Worm (Caenorhabditis elegans): ENCODE results near the gene sfxn-5.

The sfxn-5 gene

DNA sequence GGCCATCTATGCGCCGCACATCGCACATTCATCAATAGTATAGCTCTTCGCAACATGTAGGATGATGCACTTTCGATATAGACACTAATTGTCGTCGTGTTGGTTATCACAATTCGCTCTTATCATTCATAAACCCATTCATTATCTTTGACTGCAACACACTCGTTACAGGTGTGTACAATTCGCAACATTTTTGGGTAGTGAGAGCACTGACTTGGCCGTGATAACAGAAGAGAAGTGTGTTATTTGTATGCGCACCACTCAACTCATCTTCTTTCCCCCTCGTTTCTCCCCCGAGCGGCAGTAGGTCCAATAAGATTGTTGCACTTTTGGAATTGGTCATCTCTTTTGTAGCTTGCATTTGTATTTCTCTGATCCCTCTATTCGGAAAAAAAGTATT, 22.4 kb upstream of the sfxn-5 start (continued):
- TF ChIP-seq sma-9 (GFP tag; optimal IDR thresholded peaks at IDR 0.05) = peak; percentile 77
- no peak for TF ChIP-seq sma-9 (tag; optimal IDR thresholded peaks at IDR 0.05)

DNA sequence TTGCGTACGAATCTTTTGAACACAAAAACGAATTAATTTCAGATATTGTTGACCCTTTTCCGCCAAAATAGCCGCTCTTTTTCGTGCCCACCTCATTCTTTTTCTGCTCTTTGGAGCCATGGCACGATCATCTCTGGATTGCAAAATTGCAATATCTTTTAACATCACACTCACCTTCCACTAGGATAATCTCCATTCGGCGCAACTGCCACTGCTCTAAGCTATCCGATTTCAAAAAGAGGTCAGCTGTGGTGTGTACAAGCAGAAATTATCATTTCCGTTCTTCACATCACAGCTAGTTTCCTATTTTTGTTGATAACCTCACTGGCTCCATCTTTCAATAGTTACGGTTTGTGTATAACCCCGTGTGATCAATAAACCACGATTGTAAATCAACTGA, 21.8 kb upstream of the sfxn-5 start:
- no peak for TF ChIP-seq zag-1 (tag; optimal IDR thresholded peaks at IDR 0.05)
- TF ChIP-seq sma-9 (GFP tag; optimal IDR thresholded peaks at IDR 0.05) = peak; percentile 66
- no peak for TF ChIP-seq sma-9 (tag; optimal IDR thresholded peaks at IDR 0.05)
- no peak for TF ChIP-seq blmp-1 (tag; optimal IDR thresholded peaks at IDR 0.05; ENCODE audit: insufficient read depth)

DNA sequence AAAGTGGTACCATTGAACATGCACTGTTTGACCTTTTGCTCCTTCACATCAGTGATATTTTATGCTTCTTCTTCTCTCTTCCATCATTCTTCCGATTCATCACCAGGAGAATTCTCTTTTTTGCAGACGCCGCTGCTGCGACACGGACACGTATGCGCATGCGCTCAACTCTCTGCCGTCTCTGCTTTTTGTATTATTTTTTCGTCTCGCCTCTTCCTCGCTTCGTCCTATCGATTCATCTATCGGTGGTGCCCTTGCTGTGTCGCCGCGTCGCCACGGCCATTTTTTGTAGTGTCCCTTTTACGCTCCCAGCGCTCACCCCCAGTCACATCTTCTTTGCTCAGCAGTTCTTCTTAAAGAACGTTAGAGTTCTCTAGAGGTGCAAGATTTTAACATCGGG, 21.3 kb upstream of the sfxn-5 start:
- TF ChIP-seq lsy-2 (tag; optimal IDR thresholded peaks at IDR 0.05) (peak in 1 of 2 experiments; percentile 69), lin-13 (GFP tag; optimal IDR thresholded peaks at IDR 0.05) (peak; percentile 18), zag-1 (tag; optimal IDR thresholded peaks at IDR 0.05) (peak; percentile 55), nhr-21 (tag; optimal IDR thresholded peaks at IDR 0.05) (peak; percentile 8), unc-55 (GFP tag; optimal IDR thresholded peaks at IDR 0.05) (peak; percentile 70), mab-5 (tag; optimal IDR thresholded peaks at IDR 0.05) (peak; percentile 28), fos-1 (tag; optimal IDR thresholded peaks at IDR 0.05) (peak; percentile 70), ztf-11 (tag; optimal IDR thresholded peaks at IDR 0.05) (no peak), nhr-129 (tag; optimal IDR thresholded peaks at IDR 0.05) (peak; percentile 45), C34F6.9 (tag; optimal IDR thresholded peaks at IDR 0.05) (peak; percentile 55), sem-4 (tag; optimal IDR thresholded peaks at IDR 0.05) (peak; percentile 66), sma-9 (GFP tag; optimal IDR thresholded peaks at IDR 0.05) (peak; percentile 36), sma-9 (tag; optimal IDR thresholded peaks at IDR 0.05) (no peak), Y55F3AM.14 (GFP tag; optimal IDR thresholded peaks at IDR 0.05) (peak; percentile 6), elt-3 (tag; optimal IDR thresholded peaks at IDR 0.05) (no peak), R02D3.7 (tag; optimal IDR thresholded peaks at IDR 0.05) (no peak), gmeb-1 (tag; optimal IDR thresholded peaks at IDR 0.05) (no peak), F13H6.1 (tag; optimal IDR thresholded peaks at IDR 0.05) (peak; percentile 31), nhr-25 (tag; optimal IDR thresholded peaks at IDR 0.05) (peak; percentile 22), lin-11 (tag; optimal IDR thresholded peaks at IDR 0.05) (peak; percentile 26), mdl-1 (tag; optimal IDR thresholded peaks at IDR 0.05) (peak; percentile 39 to 54), crh-2 (tag; optimal IDR thresholded peaks at IDR 0.05) (peak; percentile 89), nhr-6 (tag; optimal IDR thresholded peaks at IDR 0.05) (no peak)

DNA sequence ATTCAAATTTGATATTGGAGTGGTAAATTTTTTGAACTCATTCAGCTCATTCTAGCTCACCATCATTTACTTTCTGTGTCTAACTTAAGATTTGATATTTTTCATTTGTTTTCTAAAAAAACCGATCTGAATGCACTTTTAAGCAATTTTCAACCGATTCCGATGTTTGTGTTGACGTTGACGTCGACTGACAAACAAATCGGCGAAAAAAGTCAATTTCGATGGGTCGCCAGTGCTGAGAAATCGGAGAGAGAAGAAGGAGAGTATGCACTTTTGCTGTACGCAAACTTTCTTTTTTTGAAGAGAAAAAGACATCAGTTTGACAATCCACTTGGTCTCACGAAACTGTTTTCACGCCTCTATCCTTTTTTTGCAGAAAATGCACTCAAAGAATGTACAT, 20.6 kb upstream of the sfxn-5 start:
- TF ChIP-seq nhr-11 (tag; optimal IDR thresholded peaks at IDR 0.05) (no peak), ZK546.5 (tag; optimal IDR thresholded peaks at IDR 0.05) (no peak), nhr-129 (tag; optimal IDR thresholded peaks at IDR 0.05) (peak; percentile 1), lin-39 (tag; optimal IDR thresholded peaks at IDR 0.05) (no peak), sma-9 (GFP tag; optimal IDR thresholded peaks at IDR 0.05) (peak; percentile 8), sma-9 (tag; optimal IDR thresholded peaks at IDR 0.05) (no peak), mab-5 (tag; optimal IDR thresholded peaks at IDR 0.05) (no peak), egl-27 (tag; optimal IDR thresholded peaks at IDR 0.05) (no peak), ztf-11 (tag; optimal IDR thresholded peaks at IDR 0.05) (no peak), dmd-4 (tag; optimal IDR thresholded peaks at IDR 0.05) (no peak), nhr-25 (tag; optimal IDR thresholded peaks at IDR 0.05) (no peak), blmp-1 (tag; optimal IDR thresholded peaks at IDR 0.05; ENCODE audit: insufficient read depth) (peak; percentile 2), lin-11 (tag; optimal IDR thresholded peaks at IDR 0.05) (no peak), nhr-6 (tag; optimal IDR thresholded peaks at IDR 0.05) (no peak), Y55F3AM.14 (GFP tag; optimal IDR thresholded peaks at IDR 0.05) (no peak)

DNA sequence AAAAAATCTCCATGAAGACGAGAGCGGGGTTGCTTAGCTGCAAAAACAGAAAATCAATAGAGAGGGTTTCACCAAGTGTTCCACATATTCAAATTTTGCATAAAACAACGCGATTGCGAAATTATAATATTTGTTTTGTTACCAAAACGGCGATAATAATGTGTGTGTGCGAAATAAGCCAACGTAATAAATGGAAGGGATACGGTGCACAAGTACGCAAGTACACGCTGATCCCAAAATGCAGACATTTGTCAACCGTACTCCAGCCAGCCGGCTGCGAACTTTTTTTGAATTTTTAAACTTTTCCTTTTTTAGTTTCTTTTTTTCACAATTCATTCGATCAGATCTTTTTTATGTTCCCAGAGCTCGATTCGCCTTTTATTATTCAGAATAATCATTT, 20.0 kb upstream of the sfxn-5 start, which contains the start of gene ire-1:
ire-1 (minus strand) TSS at position 44 of the 400 bp plus-strand sequence.
- TF ChIP-seq snpc-4 (tag; optimal IDR thresholded peaks at IDR 0.05) (peak; percentile 40), R02D3.7 (tag; optimal IDR thresholded peaks at IDR 0.05) (no peak), nhr-6 (tag; optimal IDR thresholded peaks at IDR 0.05) (no peak), aly-2 (tag; optimal IDR thresholded peaks at IDR 0.05) (no peak), elt-1 (tag; optimal IDR thresholded peaks at IDR 0.05) (no peak), nhr-11 (tag; optimal IDR thresholded peaks at IDR 0.05) (no peak), ztf-4 (tag; optimal IDR thresholded peaks at IDR 0.05) (no peak), nhr-25 (tag; optimal IDR thresholded peaks at IDR 0.05) (no peak), nhr-12 (tag; optimal IDR thresholded peaks at IDR 0.05) (no peak), sma-3 (GFP tag; optimal IDR thresholded peaks at IDR 0.05) (no peak), nhr-21 (tag; optimal IDR thresholded peaks at IDR 0.05) (no peak), zag-1 (tag; optimal IDR thresholded peaks at IDR 0.05) (no peak), sem-4 (tag; optimal IDR thresholded peaks at IDR 0.05) (no peak), ztf-11 (tag; optimal IDR thresholded peaks at IDR 0.05) (no peak), ZK546.5 (tag; optimal IDR thresholded peaks at IDR 0.05) (no peak), mab-5 (tag; optimal IDR thresholded peaks at IDR 0.05) (no peak), lin-39 (tag; optimal IDR thresholded peaks at IDR 0.05) (no peak), ceh-82 (tag; optimal IDR thresholded peaks at IDR 0.05) (no peak), alr-1 (tag; optimal IDR thresholded peaks at IDR 0.05) (no peak), C34F6.9 (tag; optimal IDR thresholded peaks at IDR 0.05) (peak; percentile 71), nhr-129 (tag; optimal IDR thresholded peaks at IDR 0.05) (peak; percentile 76), ama-1 (optimal IDR thresholded peaks at IDR 0.05) (no peak), ztf-1 (GFP tag; conservative IDR thresholded peaks at IDR 0.05) (no peak), peb-1 (tag; optimal IDR thresholded peaks at IDR 0.05) (no peak), gmeb-1 (tag; optimal IDR thresholded peaks at IDR 0.05) (peak; percentile 49), dmd-4 (tag; optimal IDR thresholded peaks at IDR 0.05) (no peak), lin-11 (tag; optimal IDR thresholded peaks at IDR 0.05) (peak; percentile 69), egl-27 (tag; optimal IDR thresholded peaks at IDR 0.05) (no peak), skn-1 (tag; optimal IDR thresholded peaks at IDR 0.05) (no peak), unc-39 (tag; optimal IDR thresholded peaks at IDR 0.05) (no peak), nhr-237 (tag; optimal IDR thresholded peaks at IDR 0.05) (no peak), crh-2 (tag; optimal IDR thresholded peaks at IDR 0.05) (peak; percentile 84)
